Fruit fly (Drosophila melanogaster) ovary, adult (tissue): ENCODE results near the gene CG31673.

Experiments used
- CG17801 ChIP-seq: fragments of 200-800 bp; optimal IDR thresholded peaks from 2 replicates; lab custom pipeline; 2019; ENCODE audit warnings: missing biosample characterization, mild to moderate bottlenecking, missing genetic modification characterization, moderate library complexity; ENCODE audit not compliant: partially characterized antibody

CG31673 gene

dm6 chr2L:20829309-20829708 is at the start of gene CG31673:
CG31673 (plus strand) TSS chr2L:20829609.
- no peak for TF ChIP-seq CG17801 (GFP tag; lab: Kevin White, UChicago)

dm6 chr2L:20780768-20781167 is 48.6 kb upstream of the CG31673 start:
- TF ChIP-seq CG17801 (GFP tag; lab: Kevin White, UChicago), result no peak

- TF ChIP-seq CG17801 (GFP tag; lab: Kevin White, UChicago), result no peak
Measured at dm6 chr2L:20783044-20783443, 46.4 kb upstream of the CG31673 start.

- no peak for TF ChIP-seq CG17801 (GFP tag; lab: Kevin White, UChicago)
Measured at dm6 chr2L:20783908-20784307, 45.5 kb upstream of the CG31673 start.

dm6 chr2L:20785333-20785732 is 44.1 kb upstream of the CG31673 start:
- no peak for TF ChIP-seq CG17801 (GFP tag; lab: Kevin White, UChicago)

- TF ChIP-seq CG17801 (GFP tag; lab: Kevin White, UChicago), result peak; percentile 32
Measured at dm6 chr2L:20787271-20787791, 42.1 kb upstream of the CG31673 start, which contains the start of gene Pomp. Pomp (plus strand) TSS chr2L:20787656.

- no peak for TF ChIP-seq CG17801 (GFP tag; lab: Kevin White, UChicago)
Measured at dm6 chr2L:20788050-20788449, 41.4 kb upstream of the CG31673 start.

dm6 chr2L:20792521-20792920 is 36.9 kb upstream of the CG31673 start:
- no peak for TF ChIP-seq CG17801 (GFP tag; lab: Kevin White, UChicago)

- TF ChIP-seq CG17801 (GFP tag; lab: Kevin White, UChicago), result no peak
Measured at dm6 chr2L:20792988-20793544, 36.3 kb upstream of the CG31673 start.

- TF ChIP-seq CG17801 (GFP tag; lab: Kevin White, UChicago), result peak; percentile 74
Measured at dm6 chr2L:20793881-20794280, 35.5 kb upstream of the CG31673 start.

dm6 chr2L:20794656-20795055 is 34.8 kb upstream of the CG31673 start:
- no peak for TF ChIP-seq CG17801 (GFP tag; lab: Kevin White, UChicago)

- no peak for TF ChIP-seq CG17801 (GFP tag; lab: Kevin White, UChicago)
Measured at dm6 chr2L:20795774-20796173, 33.6 kb upstream of the CG31673 start.

dm6 chr2L:20796758-20797514 is 32.5 kb upstream of the CG31673 start, which contains the start of gene vari:
vari (minus strand) TSS chr2L:20797042.
- no peak for TF ChIP-seq CG17801 (GFP tag; lab: Kevin White, UChicago)

dm6 chr2L:20797515-20797847 is 31.9 kb upstream of the CG31673 start, which contains the start of gene CG9328:
CG9328 (plus strand) TSS chr2L:20797715.
- TF ChIP-seq CG17801 (GFP tag; lab: Kevin White, UChicago), result peak; percentile 47

- no peak for TF ChIP-seq CG17801 (GFP tag; lab: Kevin White, UChicago)
Measured at dm6 chr2L:20798351-20798777, 31.0 kb upstream of the CG31673 start.
